Fruit fly (Drosophila melanogaster) whole organism, embryonic: ENCODE data around the gene Ppt1.
A peak's percentile ranks its signal among the peaks of the same experiment; 100 is the strongest.

ENCODE experiments used
- Atf-2 ChIP-seq: fragments of 200-800 bp; sonication (Bioruptor generic); optimal IDR thresholded peaks from 2 replicates; lab custom pipeline; 2016; ENCODE audit warnings: missing biosample characterization, missing genetic modification characterization
- Atf3 ChIP-seq: fragments of 200-800 bp; sonication (Bioruptor generic); optimal IDR thresholded peaks from 3 replicates; lab custom pipeline; 2016; ENCODE audit warnings: missing biosample characterization, missing genetic modification characterization
- BEAF-32 ChIP-seq: fragments of 200-800 bp; sonication (Bioruptor generic); optimal IDR thresholded peaks from 3 replicates; lab custom pipeline; 2017; ENCODE audit warnings: missing biosample characterization, missing genetic modification characterization, mild to moderate bottlenecking, moderate library complexity, missing genetic modification reagents
- CG11456 ChIP-seq: fragments of 200-800 bp; sonication (Bioruptor generic); IDR thresholded peaks from 3 replicates; pipeline ENCODE4 v1.3.6; 2022; ENCODE audit warnings: missing biosample characterization, missing genetic modification characterization
- CG14050 ChIP-seq: fragments of 200-800 bp; sonication (Bioruptor generic); IDR thresholded peaks from 3 replicates; pipeline ENCODE4 v1.3.6; 2022; ENCODE audit warnings: missing biosample characterization, missing genetic modification characterization
- CG15011 ChIP-seq: fragments of 200-800 bp; sonication (Bioruptor generic); optimal IDR thresholded peaks from 3 replicates; lab custom pipeline; 2018; ENCODE audit warnings: missing biosample characterization, mild to moderate bottlenecking, missing genetic modification characterization
- CG1529 ChIP-seq: fragments of 200-800 bp; sonication (Bioruptor generic); optimal IDR thresholded peaks from 3 replicates; lab custom pipeline; 2018; ENCODE audit warnings: missing biosample characterization, missing genetic modification characterization
- CG1603 ChIP-seq: fragments of 200-800 bp; sonication (Bioruptor generic); optimal IDR thresholded peaks from 2 replicates; lab custom pipeline; 2019; ENCODE audit warnings: missing biosample characterization, mild to moderate bottlenecking, missing genetic modification characterization, moderate library complexity
- CG17361 ChIP-seq: fragments of 200-800 bp; sonication (Bioruptor generic); IDR thresholded peaks from 3 replicates; pipeline ENCODE4 v1.3.6; 2022; ENCODE audit warnings: missing biosample characterization, missing genetic modification characterization
- CG1832 ChIP-seq: fragments of 200-800 bp; sonication (Bioruptor generic); optimal IDR thresholded peaks from 2 replicates; lab custom pipeline; 2017; ENCODE audit warnings: missing biosample characterization, mild to moderate bottlenecking, missing genetic modification characterization, inconsistent platforms
- CG4360 ChIP-seq: fragments of 200-800 bp; sonication (Bioruptor generic); IDR thresholded peaks from 2 replicates; pipeline ENCODE4 v1.3.6; 2022; ENCODE audit warnings: missing biosample characterization, missing genetic modification characterization
- CG6683 ChIP-seq: fragments of 200-800 bp; sonication (Bioruptor generic); optimal IDR thresholded peaks from 2 replicates; lab custom pipeline; 2017; ENCODE audit warnings: missing biosample characterization, mild to moderate bottlenecking, missing genetic modification characterization, missing genetic modification reagents
- CG9215 ChIP-seq: fragments of 200-800 bp; sonication (Bioruptor generic); IDR thresholded peaks from 2 replicates; pipeline ENCODE4 v1.3.6; 2022; ENCODE audit warnings: missing biosample characterization, missing genetic modification characterization
- Dfd ChIP-seq, 2 experiments: fragments of >200 bp; optimal IDR thresholded peaks; 2 replicates each; lab custom pipeline; 2017; ENCODE audit warnings: missing biosample characterization in 2 of 2, missing genetic modification characterization in 2 of 2
- Dip2 ChIP-seq: fragments of 200-800 bp; sonication (Bioruptor generic); IDR thresholded peaks from 2 replicates; pipeline ENCODE4 v1.3.6; 2022; ENCODE audit warnings: missing biosample characterization, missing genetic modification characterization
- Doc3 ChIP-seq: fragments of 200-800 bp; sonication (Bioruptor generic); IDR thresholded peaks from 3 replicates; pipeline ENCODE4 v1.3.6; 2022; ENCODE audit warnings: missing biosample characterization, missing genetic modification characterization; ENCODE audit not compliant: partially characterized antibody
- Hmx ChIP-seq: fragments of 200-800 bp; sonication (Bioruptor generic); optimal IDR thresholded peaks from 2 replicates; lab custom pipeline; 2016; ENCODE audit warnings: missing biosample characterization, missing genetic modification characterization
- Hsf ChIP-seq: fragments of 200-800 bp; sonication (Bioruptor generic); optimal IDR thresholded peaks from 3 replicates; lab custom pipeline; 2016; ENCODE audit warnings: missing biosample characterization, missing genetic modification characterization
- MBD-R2 ChIP-seq: fragments of 200-800 bp; sonication (Bioruptor generic); IDR thresholded peaks from 2 replicates; pipeline ENCODE4 v1.3.6; 2022; ENCODE audit warnings: missing biosample characterization, missing genetic modification characterization
- Max ChIP-seq: fragments of 200-800 bp; sonication (Bioruptor generic); optimal IDR thresholded peaks from 2 replicates; lab custom pipeline; 2016; ENCODE audit warnings: missing biosample characterization, mild to moderate bottlenecking, missing genetic modification characterization
- Nf-YB ChIP-seq: fragments of 200-800 bp; sonication (Bioruptor generic); optimal IDR thresholded peaks from 3 replicates; lab custom pipeline; 2019; ENCODE audit warnings: missing biosample characterization, mild to moderate bottlenecking, missing genetic modification characterization, moderate library complexity
- Nf-YC ChIP-seq: fragments of 200-800 bp; optimal IDR thresholded peaks from 3 replicates; lab custom pipeline; 2019; ENCODE audit warnings: missing biosample characterization, mild to moderate bottlenecking, missing genetic modification characterization, moderate library complexity
- Sry-β ChIP-seq: fragments of 200-800 bp; sonication (Bioruptor generic); optimal IDR thresholded peaks from 2 replicates; lab custom pipeline; 2018; ENCODE audit warnings: missing biosample characterization, mild to moderate bottlenecking, missing genetic modification characterization, moderate library complexity
- Stat92E ChIP-seq, 3 experiments: fragments of >200 bp in 2 of 3; fragments of 200-800 bp in 1 of 3; sonication (Bioruptor generic) in 1 of 3; optimal IDR thresholded peaks; 2 replicates each; lab custom pipeline; 2017 to 2019; ENCODE audit warnings: missing biosample characterization in 3 of 3, missing genetic modification characterization in 3 of 3, mild to moderate bottlenecking in 1 of 3, moderate library complexity in 1 of 3
- Trl ChIP-seq, 3 experiments: fragments of >200 bp in 2 of 3; fragments of 200-800 bp in 1 of 3; sonication (Bioruptor generic) in 1 of 3; optimal IDR thresholded peaks; 2 replicates in 1 of 3; 3 replicates in 2 of 3; lab custom pipeline; 2016 to 2017; ENCODE audit warnings: missing biosample characterization in 1 of 3, missing genetic modification characterization in 1 of 3
- abd-A ChIP-seq: fragments of 200-800 bp; sonication (Bioruptor generic); optimal IDR thresholded peaks from 3 replicates; lab custom pipeline; 2019; ENCODE audit warnings: missing biosample characterization, mild to moderate bottlenecking, missing genetic modification characterization, moderate library complexity
- ato ChIP-seq: fragments of 200-800 bp; sonication (Bioruptor generic); IDR thresholded peaks from 2 replicates; pipeline ENCODE4 v1.3.6; 2022; ENCODE audit warnings: missing biosample characterization, missing genetic modification characterization; ENCODE audit not compliant: partially characterized antibody
- chinmo ChIP-seq: fragments of 200-800 bp; sonication (Bioruptor generic); IDR thresholded peaks from 4 replicates; pipeline ENCODE4 v1.3.6; 2022; ENCODE audit warnings: missing biosample characterization, missing genetic modification characterization; ENCODE audit not compliant: partially characterized antibody
- crol ChIP-seq: fragments of 200-800 bp; sonication (Bioruptor generic); IDR thresholded peaks from 2 replicates; pipeline ENCODE4 v1.3.6; 2022; ENCODE audit warnings: missing biosample characterization, missing genetic modification characterization
- fu2 ChIP-seq: fragments of 200-800 bp; sonication (Bioruptor generic); optimal IDR thresholded peaks from 2 replicates; lab custom pipeline; 2016; ENCODE audit warnings: missing biosample characterization, missing genetic modification characterization
- gsb-n ChIP-seq: fragments of 200-800 bp; sonication (Bioruptor generic); optimal IDR thresholded peaks from 3 replicates; lab custom pipeline; 2018; ENCODE audit warnings: missing biosample characterization, mild to moderate bottlenecking, missing genetic modification characterization
- hbn ChIP-seq: fragments of 200-800 bp; sonication (Bioruptor generic); IDR thresholded peaks from 2 replicates; pipeline ENCODE4 v1.3.6; 2022; ENCODE audit warnings: missing biosample characterization, missing genetic modification characterization; ENCODE audit not compliant: partially characterized antibody
- jigr1 ChIP-seq: fragments of 200-800 bp; sonication (Bioruptor generic); IDR thresholded peaks from 3 replicates; pipeline ENCODE4 v1.3.6; 2022; ENCODE audit warnings: missing biosample characterization, missing genetic modification characterization
- kni ChIP-seq: fragments of 200-800 bp; sonication (Bioruptor generic); optimal IDR thresholded peaks from 3 replicates; lab custom pipeline; 2017; ENCODE audit warnings: mild to moderate bottlenecking, missing biosample characterization, missing genetic modification reagents, missing genetic modification characterization
- oc ChIP-seq: fragments of 200-800 bp; sonication (Bioruptor generic); optimal IDR thresholded peaks from 2 replicates; lab custom pipeline; 2018; ENCODE audit warnings: missing biosample characterization, mild to moderate bottlenecking, missing genetic modification characterization, moderate library complexity
- odd ChIP-seq: fragments of 200-800 bp; sonication (Bioruptor generic); optimal IDR thresholded peaks from 2 replicates; lab custom pipeline; 2017; ENCODE audit warnings: missing biosample characterization, mild to moderate bottlenecking, missing genetic modification characterization
- pros ChIP-seq: fragments of 200-800 bp; sonication (Bioruptor generic); optimal IDR thresholded peaks from 3 replicates; lab custom pipeline; 2019; ENCODE audit warnings: missing biosample characterization, mild to moderate bottlenecking, missing genetic modification characterization, moderate library complexity
- sens ChIP-seq: fragments of 200-800 bp; sonication (Bioruptor generic); peaks from one replicate; lab custom pipeline; 2016; ENCODE audit warnings: missing biosample characterization, missing genetic modification characterization
- so ChIP-seq: fragments of 200-800 bp; sonication (Bioruptor generic); IDR thresholded peaks from 3 replicates; pipeline ENCODE4 v1.3.6; 2022; ENCODE audit warnings: missing biosample characterization, missing genetic modification characterization

The Ppt1 gene

DNA sequence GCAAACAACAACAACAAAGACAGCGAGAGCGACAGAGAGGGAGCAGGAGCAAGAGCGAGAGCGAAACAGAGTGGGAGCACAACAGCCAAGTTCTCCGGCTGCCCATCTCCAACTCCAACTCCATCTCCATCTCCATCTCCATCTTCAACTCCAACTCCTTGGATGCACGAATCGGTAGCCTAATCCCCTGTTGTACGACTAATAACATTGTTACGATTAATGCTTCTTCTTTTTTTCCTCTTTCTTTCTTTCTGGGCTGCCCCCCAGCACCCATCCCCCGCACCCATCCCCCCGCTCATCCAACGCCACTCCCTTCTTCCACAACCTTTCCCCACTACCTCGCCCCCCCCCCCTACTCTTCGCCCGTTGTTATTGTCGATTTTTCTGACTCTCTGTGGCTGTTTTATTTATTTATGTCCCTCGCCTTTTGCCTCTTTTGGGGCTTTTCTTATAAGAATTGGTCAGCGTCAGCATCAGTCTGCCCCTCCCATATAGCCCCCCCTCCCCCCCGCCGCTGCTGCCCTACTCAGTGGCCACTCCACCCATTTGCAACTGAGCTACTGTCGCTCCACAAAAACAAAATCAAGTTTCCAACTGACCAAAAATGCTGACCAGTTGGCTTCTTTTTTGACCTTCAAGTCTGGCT, 28.7 kb downstream of the Ppt1 start:
- TF ChIP-seq hbn (GFP tag; lab: Robert Waterston, UW) (no peak), CG9215 (GFP tag; lab: Robert Waterston, UW) (no peak), oc (tag; lab: Kevin White, UChicago) (peak; percentile 100), Dip2 (no peak), Hmx (GFP tag; lab: Kevin White, UChicago) (no peak), jigr1 (GFP tag; lab: Robert Waterston, UW) (no peak), pros (GFP tag; lab: Kevin White, UChicago) (peak; percentile 3), Dfd (GFP tag; optimal IDR thresholded peaks at IDR 0.05; lab: Kevin White, UChicago) (no peak), abd-A (peak; percentile 81), CG6683 (GFP tag; lab: Kevin White, UChicago) (no peak), kni (GFP tag; lab: Kevin White, UChicago) (peak; percentile 69), so (GFP tag; lab: Robert Waterston, UW) (no peak), CG1603 (tag; lab: Kevin White, UChicago) (no peak), Nf-YB (GFP tag; lab: Kevin White, UChicago) (peak; percentile 45), CG17361 (GFP tag; lab: Robert Waterston, UW) (no peak), crol (GFP tag; lab: Robert Waterston, UW) (peak; percentile 98), CG1832 (GFP tag; lab: Kevin White, UChicago) (peak; percentile 43), Trl (optimal IDR thresholded peaks at IDR 0.05; lab: Kevin White, UChicago) (peak in 1 of 2 experiments; percentile 20), Trl (GFP tag; optimal IDR thresholded peaks at IDR 0.05; lab: Kevin White, UChicago) (no peak), Sry-β (GFP tag; lab: Kevin White, UChicago) (peak; percentile 79), CG4360 (GFP tag; lab: Robert Waterston, UW) (peak; percentile 82), Atf-2 (GFP tag; lab: Kevin White, UChicago) (no peak), Nf-YC (tag; lab: Kevin White, UChicago) (peak; percentile 43), MBD-R2 (GFP tag; lab: Robert Waterston, UW) (no peak)

DNA sequence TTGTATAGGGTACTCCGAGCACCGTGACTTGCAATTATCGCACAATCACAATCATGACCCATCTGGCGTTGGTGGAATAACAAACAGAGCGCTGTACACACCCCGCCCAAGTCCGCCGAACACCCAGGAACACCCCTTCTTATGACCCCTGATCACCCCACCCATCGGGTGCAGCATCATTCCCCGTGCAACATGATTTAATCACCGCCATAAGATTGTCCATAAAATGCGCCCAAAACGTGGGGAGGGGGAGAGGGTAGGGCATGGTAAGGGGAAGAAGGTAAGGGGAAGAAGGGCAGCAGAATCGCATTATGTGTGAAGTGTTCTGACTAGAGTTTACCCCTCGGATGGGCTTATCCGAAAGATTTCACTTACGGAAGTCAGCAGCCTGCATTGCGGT, 29.7 kb downstream of the Ppt1 start:
- TF ChIP-seq fu2 (GFP tag; lab: Kevin White, UChicago) (no peak), chinmo (GFP tag; lab: Robert Waterston, UW) (no peak), pros (GFP tag; lab: Kevin White, UChicago) (peak; percentile 90), Hsf (GFP tag; lab: Kevin White, UChicago) (no peak), Doc3 (GFP tag; lab: Robert Waterston, UW) (no peak), BEAF-32 (GFP tag; lab: Kevin White, UChicago) (no peak), gsb-n (tag; lab: Kevin White, UChicago) (peak; percentile 12), CG1529 (GFP tag; lab: Kevin White, UChicago) (no peak), odd (GFP tag; lab: Kevin White, UChicago) (no peak), Atf3 (GFP tag; lab: Kevin White, UChicago) (no peak), oc (tag; lab: Kevin White, UChicago) (peak; percentile 93), ato (GFP tag; lab: Robert Waterston, UW) (no peak), CG15011 (GFP tag; lab: Kevin White, UChicago) (no peak), CG14050 (GFP tag; lab: Robert Waterston, UW) (no peak), so (GFP tag; lab: Robert Waterston, UW) (no peak), Max (GFP tag; lab: Kevin White, UChicago) (no peak), Stat92E (GFP tag; optimal IDR thresholded peaks at IDR 0.05; lab: Kevin White, UChicago) (no peak), sens (peak; percentile 39), CG11456 (no peak), crol (GFP tag; lab: Robert Waterston, UW) (peak; percentile 89)
